Worm (Caenorhabditis elegans) whole organism, L1 larva: ENCODE measurements around the gene glb-16.

Experiments
- C04F5.9 ChIP-seq: sonication (generic microtip); optimal IDR thresholded peaks from 2 replicates; lab custom pipeline; 2016; ENCODE audit warnings: missing genetic modification characterization, missing compliant biosample characterization
- C34B4.2 ChIP-seq: sonication (generic microtip); optimal IDR thresholded peaks from 2 replicates; lab custom pipeline; 2017; ENCODE audit warnings: mild to moderate bottlenecking, missing genetic modification characterization, missing compliant biosample characterization
- Y116A8C.19 ChIP-seq: sonication (generic microtip); optimal IDR thresholded peaks from 2 replicates; lab custom pipeline; 2016; ENCODE audit warnings: missing compliant biosample characterization, missing genetic modification characterization, borderline replicate concordance
- alr-1 ChIP-seq: fragments of 200-800 bp; sonication (Bioruptor generic); optimal IDR thresholded peaks from 2 replicates; lab custom pipeline; 2018; ENCODE audit warnings: borderline replicate concordance, mild to moderate bottlenecking, missing genetic modification characterization, missing compliant biosample characterization
- aly-2 ChIP-seq: fragments of 150-350 bp; optimal IDR thresholded peaks from 2 replicates; lab custom pipeline; 2014; ENCODE audit warnings: missing biosample characterization, missing genetic modification characterization
- ama-1 ChIP-seq: fragments of 150-350 bp; optimal IDR thresholded peaks from 2 replicates; lab custom pipeline; 2014
- blmp-1 ChIP-seq: fragments of 150-350 bp; optimal IDR thresholded peaks from 2 replicates; lab custom pipeline; 2014; ENCODE audit warnings: missing biosample characterization, missing genetic modification characterization
- ceh-63 ChIP-seq: fragments of 200-800 bp; sonication (Bioruptor generic); optimal IDR thresholded peaks from 2 replicates; lab custom pipeline; 2018; ENCODE audit warnings: mild to moderate bottlenecking, missing genetic modification characterization, missing compliant biosample characterization
- ceh-90 ChIP-seq: sonication (generic microtip); optimal IDR thresholded peaks from 2 replicates; lab custom pipeline; 2016; ENCODE audit warnings: missing genetic modification characterization, missing compliant biosample characterization
- ces-1 ChIP-seq: fragments of 150-350 bp; optimal IDR thresholded peaks from 2 replicates; lab custom pipeline; 2014; ENCODE audit warnings: missing biosample characterization, missing genetic modification reagents, missing genetic modification characterization
- dsc-1 ChIP-seq: sonication (generic microtip); optimal IDR thresholded peaks from 2 replicates; lab custom pipeline; 2016; ENCODE audit warnings: mild to moderate bottlenecking, missing genetic modification characterization, missing compliant biosample characterization
- efl-1 ChIP-seq, 4 experiments: fragments of 150-350 bp; optimal IDR thresholded peaks in 3 of 4; peaks in 1 of 4; 1 replicate in 1 of 4; 2 replicates in 3 of 4; lab custom pipeline; 2014; ENCODE audit warnings: missing biosample characterization in 2 of 4, missing genetic modification characterization in 2 of 4, missing genetic modification reagents in 2 of 4
- efl-3 ChIP-seq: fragments of 200-800 bp; sonication (Bioruptor generic); optimal IDR thresholded peaks from 2 replicates; lab custom pipeline; 2018; ENCODE audit warnings: mild to moderate bottlenecking, missing genetic modification characterization, missing compliant biosample characterization
- egl-27 ChIP-seq, 2 experiments: fragments of 150-350 bp in 1 of 2; sonication (generic microtip); optimal IDR thresholded peaks; 3 replicates each; lab custom pipeline; 2017 to 2018; ENCODE audit warnings: missing biosample characterization in 2 of 2, missing genetic modification characterization in 2 of 2, missing genetic modification reagents in 2 of 2
- elt-2 ChIP-seq: sonication (generic microtip); optimal IDR thresholded peaks from 2 replicates; lab custom pipeline; 2016; ENCODE audit warnings: missing genetic modification characterization, mild to moderate bottlenecking, inconsistent platforms, missing compliant biosample characterization, missing genetic modification reagents
- ets-5 ChIP-seq: fragments of 200-800 bp; sonication (Bioruptor generic); IDR thresholded peaks from 2 replicates; pipeline ENCODE4 v1.3.6; 2022; ENCODE audit warnings: missing genetic modification characterization, missing compliant biosample characterization
- fkh-8 ChIP-seq: sonication (generic microtip); optimal IDR thresholded peaks from 2 replicates; lab custom pipeline; 2016; ENCODE audit warnings: mild to moderate bottlenecking, missing genetic modification characterization, missing compliant biosample characterization
- fos-1 ChIP-seq: fragments of 150-350 bp; optimal IDR thresholded peaks from 2 replicates; lab custom pipeline; 2014; ENCODE audit warnings: missing biosample characterization, missing genetic modification characterization
- hlh-17 ChIP-seq: fragments of 200-800 bp; sonication (Bioruptor generic); optimal IDR thresholded peaks from 2 replicates; lab custom pipeline; 2018; ENCODE audit warnings: missing genetic modification characterization, mild to moderate bottlenecking, missing compliant biosample characterization, moderate library complexity, borderline replicate concordance
- hlh-4 ChIP-seq: sonication (generic microtip); optimal IDR thresholded peaks from 2 replicates; lab custom pipeline; 2016; ENCODE audit warnings: mild to moderate bottlenecking, missing genetic modification characterization, missing compliant biosample characterization
- hpl-2 ChIP-seq: fragments of 150-350 bp; optimal IDR thresholded peaks from 2 replicates; lab custom pipeline; 2014; ENCODE audit warnings: missing biosample characterization, missing genetic modification reagents, missing genetic modification characterization
- isw-1 ChIP-seq: fragments of 200-800 bp; sonication (Bioruptor generic); IDR thresholded peaks from 2 replicates; pipeline ENCODE4 v1.3.6; 2022; ENCODE audit warnings: missing genetic modification characterization, missing compliant biosample characterization
- lin-14 ChIP-seq: fragments of 200-800 bp; sonication (Bioruptor generic); optimal IDR thresholded peaks from 2 replicates; lab custom pipeline; 2018; ENCODE audit warnings: mild to moderate bottlenecking, missing genetic modification characterization, moderate library complexity, missing compliant biosample characterization
- lin-35 ChIP-seq, 2 experiments: fragments of 150-350 bp; optimal IDR thresholded peaks; 2 replicates each; lab custom pipeline; 2014; ENCODE audit warnings: missing biosample characterization in 2 of 2, missing genetic modification characterization in 2 of 2, missing genetic modification reagents in 2 of 2
- lin-39 ChIP-seq: fragments of 150-350 bp; optimal IDR thresholded peaks from 2 replicates; lab custom pipeline; 2014; ENCODE audit warnings: missing biosample characterization, missing genetic modification reagents, missing genetic modification characterization
- lir-3 ChIP-seq: sonication (generic microtip); optimal IDR thresholded peaks from 2 replicates; lab custom pipeline; 2016; ENCODE audit warnings: mild to moderate bottlenecking, missing genetic modification characterization, moderate library complexity, missing compliant biosample characterization; ENCODE audit not compliant: poor library complexity
- mab-9 ChIP-seq: fragments of 200-800 bp; sonication (Bioruptor generic); IDR thresholded peaks from 2 replicates; pipeline ENCODE4 v1.3.6; 2022; ENCODE audit warnings: missing genetic modification reagents, missing genetic modification characterization, missing compliant biosample characterization
- mep-1 ChIP-seq: fragments of 150-350 bp; optimal IDR thresholded peaks from 2 replicates; lab custom pipeline; 2014; ENCODE audit warnings: missing biosample characterization, missing genetic modification characterization
- nhr-12 ChIP-seq: sonication (generic microtip); optimal IDR thresholded peaks from 2 replicates; lab custom pipeline; 2017; ENCODE audit warnings: missing biosample characterization, missing genetic modification characterization
- nhr-19 ChIP-seq: fragments of 200-800 bp; sonication (Bioruptor generic); conservative IDR thresholded peaks from 2 replicates; pipeline ENCODE4 v1.3.6; 2022; ENCODE audit warnings: missing genetic modification characterization, missing compliant biosample characterization
- nhr-237 ChIP-seq: fragments of 150-350 bp; optimal IDR thresholded peaks from 2 replicates; lab custom pipeline; 2014; ENCODE audit warnings: missing biosample characterization, missing genetic modification characterization
- nhr-71 ChIP-seq: sonication (generic microtip); optimal IDR thresholded peaks from 2 replicates; lab custom pipeline; 2016; ENCODE audit warnings: mild to moderate bottlenecking, missing genetic modification characterization, moderate library complexity, missing compliant biosample characterization
- nhr-84 ChIP-seq: sonication (generic microtip); optimal IDR thresholded peaks from 2 replicates; lab custom pipeline; 2017; ENCODE audit warnings: missing biosample characterization, missing genetic modification characterization
- nhr-85 ChIP-seq: sonication (generic microtip); peaks from one replicate; lab custom pipeline; 2016; ENCODE audit warnings: missing genetic modification characterization, inconsistent platforms, missing compliant biosample characterization
- nhr-90 ChIP-seq: sonication (generic microtip); optimal IDR thresholded peaks from 2 replicates; lab custom pipeline; 2016; ENCODE audit warnings: mild to moderate bottlenecking, missing genetic modification characterization, missing compliant biosample characterization; ENCODE audit not compliant: poor library complexity
- pag-3 ChIP-seq: sonication (generic microtip); optimal IDR thresholded peaks from 2 replicates; lab custom pipeline; 2017; ENCODE audit warnings: missing genetic modification characterization, mild to moderate bottlenecking, missing compliant biosample characterization, antibody characterized with exemption, borderline replicate concordance; ENCODE audit not compliant: insufficient read depth
- pqm-1 ChIP-seq: sonication (generic microtip); optimal IDR thresholded peaks from 3 replicates; lab custom pipeline; 2017; ENCODE audit warnings: missing biosample characterization, missing genetic modification characterization
- skn-1 ChIP-seq: fragments of 150-350 bp; optimal IDR thresholded peaks from 2 replicates; lab custom pipeline; 2014; ENCODE audit warnings: missing biosample characterization, missing genetic modification characterization
- sox-4 ChIP-seq: sonication (generic microtip); optimal IDR thresholded peaks from 2 replicates; lab custom pipeline; 2016; ENCODE audit warnings: missing genetic modification characterization, missing compliant biosample characterization
- sptf-1 ChIP-seq: fragments of 150-350 bp; optimal IDR thresholded peaks from 2 replicates; lab custom pipeline; 2014; ENCODE audit warnings: missing biosample characterization, missing genetic modification characterization
- unc-86 ChIP-seq: sonication (generic microtip); optimal IDR thresholded peaks from 2 replicates; lab custom pipeline; 2016; ENCODE audit warnings: missing genetic modification characterization, missing compliant biosample characterization
- vab-15 ChIP-seq: sonication (generic microtip); optimal IDR thresholded peaks from 2 replicates; lab custom pipeline; 2017; ENCODE audit warnings: missing genotype, mild to moderate bottlenecking, missing genetic modification characterization, missing compliant biosample characterization
- xbp-1 ChIP-seq: sonication (generic microtip); optimal IDR thresholded peaks from 2 replicates; lab custom pipeline; 2016; ENCODE audit warnings: missing genetic modification characterization, missing compliant biosample characterization
- zip-4 ChIP-seq: fragments of 200-800 bp; sonication (Bioruptor generic); optimal IDR thresholded peaks from 2 replicates; lab custom pipeline; 2018; ENCODE audit warnings: mild to moderate bottlenecking, missing genetic modification characterization, moderate library complexity, missing compliant biosample characterization
- ztf-11 ChIP-seq, 2 experiments: sonication (generic microtip); optimal IDR thresholded peaks; 2 replicates each; lab custom pipeline; 2016 to 2017; ENCODE audit warnings: missing genetic modification characterization in 2 of 2, missing biosample characterization in 1 of 2, missing compliant biosample characterization in 1 of 2
- ztf-4 ChIP-seq: fragments of 150-350 bp; optimal IDR thresholded peaks from 2 replicates; lab custom pipeline; 2014; ENCODE audit warnings: missing biosample characterization, missing genetic modification characterization

The glb-16 gene

DNA sequence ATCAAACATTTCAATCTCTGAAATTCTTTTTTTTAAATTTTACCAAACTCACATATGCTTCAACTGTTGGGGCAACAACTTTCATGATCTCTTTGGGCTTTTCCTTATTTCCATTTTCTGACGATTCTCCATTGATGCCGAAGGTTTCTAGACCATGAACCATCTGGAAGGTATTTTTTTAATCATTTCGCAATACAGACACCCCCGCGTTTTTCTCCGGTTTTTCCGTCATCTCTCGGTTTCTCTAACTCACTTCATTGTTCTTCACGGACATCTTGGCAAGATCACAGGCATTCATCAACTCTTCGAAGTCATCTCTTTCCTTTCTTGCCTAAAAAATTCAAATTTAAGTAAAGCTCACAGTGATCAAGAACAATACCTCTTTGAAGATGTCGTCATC lies 33.2 kb upstream of the glb-16 start:
- TF ChIP-seq efl-1 (optimal IDR thresholded peaks at IDR 0.05; lab: Kevin White, UChicago) (no peak), efl-1 (GFP tag; optimal IDR thresholded peaks at IDR 0.05 in 1 of 2; lab: Kevin White, UChicago) (peak in 1 of 2 experiments; percentile 87), dsc-1 (tag; lab: Kevin White, UChicago) (peak; percentile 72), pqm-1 (tag; lab: Kevin White, UChicago) (no peak)

DNA sequence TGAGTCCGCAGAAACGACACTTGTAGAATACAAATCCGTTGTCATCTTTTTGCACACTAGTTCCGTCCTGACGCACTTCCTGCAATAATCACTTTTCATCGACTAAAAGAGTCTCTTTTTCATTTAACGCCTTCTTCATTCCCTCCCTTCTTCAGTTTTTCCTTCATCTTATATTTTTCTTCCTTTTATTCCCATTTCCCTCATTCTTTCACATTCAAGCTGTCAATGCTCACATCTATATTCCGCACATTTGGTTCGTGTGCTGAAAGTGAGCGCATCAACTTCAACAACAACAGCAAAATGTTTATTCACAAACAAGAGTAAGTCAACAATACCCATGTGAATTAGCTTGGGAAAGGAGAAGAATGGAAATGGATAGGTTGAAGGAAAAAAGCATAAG lies 32.1 kb upstream of the glb-16 start, which contains the start of gene pcyt-1:
Gene pcyt-1, plus strand, starts transcription at position 301 of the 400 bp plus-strand sequence.
- TF ChIP-seq Y116A8C.19 (tag; lab: Kevin White, UChicago) (no peak), C34B4.2 (tag; lab: Kevin White, UChicago) (no peak), lin-39 (no peak)
- TF ChIP-seq, all 84 proteins: peak for 0

DNA sequence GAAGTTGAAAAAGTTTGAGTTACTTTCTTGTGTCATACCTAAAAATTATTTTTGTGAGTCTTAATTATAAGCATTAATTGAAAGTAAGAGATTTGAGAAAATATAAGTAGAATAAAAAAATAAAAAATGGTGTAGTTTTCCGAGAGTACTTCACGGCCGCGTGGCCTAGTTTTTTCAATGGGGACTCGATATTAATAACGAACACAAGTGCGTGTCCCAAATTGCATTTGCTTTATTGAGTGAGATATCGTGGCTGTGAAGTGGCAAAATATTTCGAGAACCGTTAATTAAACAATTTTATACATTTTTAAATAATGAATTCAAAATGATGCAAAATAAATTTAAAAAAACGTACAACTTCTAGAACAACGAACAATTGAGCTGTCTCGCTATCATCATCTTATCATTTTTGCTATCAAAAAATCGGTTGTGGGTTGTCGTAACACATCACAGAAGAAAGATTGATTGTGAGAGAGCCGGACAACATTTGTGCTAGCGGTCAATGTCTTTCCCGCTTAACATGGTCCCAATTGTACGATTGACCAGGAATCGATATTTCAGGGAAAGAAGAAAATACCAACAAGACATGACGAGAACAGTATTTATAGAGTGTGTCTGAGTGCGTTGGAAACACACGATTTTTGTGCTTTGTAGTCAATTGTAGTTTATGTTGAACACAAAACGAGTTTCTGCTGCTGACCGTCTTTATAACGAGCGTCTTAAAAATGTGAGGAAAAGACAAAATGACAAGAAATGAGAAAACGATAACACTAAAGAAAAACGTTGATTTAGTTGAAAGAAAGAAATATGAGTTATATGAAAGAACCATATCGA lies 30.0 kb upstream of the glb-16 start, which contains the start of gene apy-1:
Gene apy-1, minus strand, starts transcription at position 38 of the 834 bp plus-strand sequence.
- no peak for TF ChIP-seq fos-1 (tag; lab: Kevin White, UChicago)
- TF ChIP-seq lin-35 (GFP tag; optimal IDR thresholded peaks at IDR 0.05; lab: Kevin White, UChicago) = peak in 1 of 2 experiments; percentile 48
- TF ChIP-seq nhr-19 (GFP tag; lab: Robert Waterston, UW) = peak; percentile 13; the same call in 1 of the 2 replicates
- peak; percentile 27 for TF ChIP-seq blmp-1 (tag; lab: Kevin White, UChicago)
- TF ChIP-seq nhr-237 (tag; lab: Kevin White, UChicago) = no peak
- peak; percentile 61 for TF ChIP-seq lir-3 (tag; lab: Kevin White, UChicago)
- TF ChIP-seq ceh-63 (GFP tag; lab: Kevin White, UChicago) = no peak
- peak; percentile 87 for TF ChIP-seq nhr-85 (tag; lab: Kevin White, UChicago)
- peak; percentile 62 for TF ChIP-seq sox-4 (tag; lab: Kevin White, UChicago)
- no peak for TF ChIP-seq ets-5 (GFP tag; lab: Robert Waterston, UW)
- TF ChIP-seq C34B4.2 (tag; lab: Kevin White, UChicago) = no peak
- TF ChIP-seq Y116A8C.19 (tag; lab: Kevin White, UChicago) = no peak
- peak; percentile 29 for TF ChIP-seq hlh-4 (tag; lab: Kevin White, UChicago)
- TF ChIP-seq nhr-12 (tag; lab: Kevin White, UChicago) = no peak
- TF ChIP-seq zip-4 (GFP tag; lab: Kevin White, UChicago) = no peak
- TF ChIP-seq mep-1 (tag; lab: Kevin White, UChicago) = peak; percentile 46
- TF ChIP-seq ces-1 = no peak
- TF ChIP-seq alr-1 (tag; lab: Kevin White, UChicago) = no peak
- no peak for TF ChIP-seq fkh-8 (tag; lab: Kevin White, UChicago)
- no peak for TF ChIP-seq aly-2
- no peak for TF ChIP-seq sptf-1 (tag; lab: Kevin White, UChicago)
- no peak for TF ChIP-seq ama-1 (lab: Kevin White, UChicago)
- TF ChIP-seq efl-3 (GFP tag; lab: Kevin White, UChicago) = no peak
- no peak for TF ChIP-seq egl-27 (tag; optimal IDR thresholded peaks at IDR 0.05; lab: Kevin White, UChicago)
- TF ChIP-seq C04F5.9 (tag; lab: Kevin White, UChicago) = peak; percentile 23
- TF ChIP-seq pag-3 = no peak
- TF ChIP-seq elt-2 (tag; lab: Kevin White, UChicago) = peak; percentile 54
- no peak for TF ChIP-seq ztf-4 (tag; lab: Kevin White, UChicago)
- peak; percentile 59 for TF ChIP-seq ceh-90 (tag; lab: Kevin White, UChicago)
- no peak for TF ChIP-seq vab-15 (tag; lab: Kevin White, UChicago)
- peak in 1 of 2 experiments; percentile 71 for TF ChIP-seq ztf-11 (tag; optimal IDR thresholded peaks at IDR 0.05; lab: Kevin White, UChicago)
- no peak for TF ChIP-seq isw-1
- no peak for TF ChIP-seq skn-1 (tag; lab: Kevin White, UChicago)
- TF ChIP-seq hlh-17 = no peak
- TF ChIP-seq lin-14 (GFP tag; lab: Kevin White, UChicago) = peak; percentile 82
- TF ChIP-seq unc-86 = peak; percentile 37
- TF ChIP-seq nhr-90 (tag; lab: Kevin White, UChicago) = peak; percentile 20
- peak; percentile 63 for TF ChIP-seq xbp-1 (tag; lab: Kevin White, UChicago)
- no peak for TF ChIP-seq hpl-2 (GFP tag; lab: Kevin White, UChicago)
- no peak for TF ChIP-seq nhr-84
- TF ChIP-seq nhr-71 (tag; lab: Kevin White, UChicago) = peak; percentile 50
- TF ChIP-seq mab-9 (GFP tag; lab: Robert Waterston, UW) = no peak
